Worm (Caenorhabditis elegans): ENCODE results near the gene str-55.

- TF ChIP-seq tbx-7 (tag; optimal IDR thresholded peaks at IDR 0.05) (no peak), K09A11.1 (tag; optimal IDR thresholded peaks at IDR 0.05; ENCODE audit: insufficient read depth) (no peak), pag-3 (tag; optimal IDR thresholded peaks at IDR 0.05; ENCODE audit: borderline replicate concordance) (no peak), nhr-11 (tag; optimal IDR thresholded peaks at IDR 0.05) (no peak), mec-3 (tag; optimal IDR thresholded peaks at IDR 0.05; ENCODE audit: borderline replicate concordance) (no peak), npax-4 (tag; optimal IDR thresholded peaks at IDR 0.05) (no peak), tbx-2 (tag; optimal IDR thresholded peaks at IDR 0.05) (no peak), eyg-1 (tag; optimal IDR thresholded peaks at IDR 0.05) (no peak), unc-42 (tag; optimal IDR thresholded peaks at IDR 0.05) (no peak), fkh-10 (GFP tag; optimal IDR thresholded peaks at IDR 0.05) (no peak), C08G9.2 (tag; optimal IDR thresholded peaks at IDR 0.05) (no peak)
Measured at ce11 chrV:16377188-16377587, 39.7 kb downstream of the str-55 start.

Data from whole organism, late embryonic.